Worm (Caenorhabditis elegans): ENCODE data around the gene ulp-2.
A peak's percentile ranks its signal among the peaks of the same experiment; 100 is the strongest.
"Not testable (repeated sequence)": the region's sequence is repeated elsewhere in the genome, so short reads cannot be mapped to it uniquely, and the experiment has no call there.

Gene ulp-2

DNA sequence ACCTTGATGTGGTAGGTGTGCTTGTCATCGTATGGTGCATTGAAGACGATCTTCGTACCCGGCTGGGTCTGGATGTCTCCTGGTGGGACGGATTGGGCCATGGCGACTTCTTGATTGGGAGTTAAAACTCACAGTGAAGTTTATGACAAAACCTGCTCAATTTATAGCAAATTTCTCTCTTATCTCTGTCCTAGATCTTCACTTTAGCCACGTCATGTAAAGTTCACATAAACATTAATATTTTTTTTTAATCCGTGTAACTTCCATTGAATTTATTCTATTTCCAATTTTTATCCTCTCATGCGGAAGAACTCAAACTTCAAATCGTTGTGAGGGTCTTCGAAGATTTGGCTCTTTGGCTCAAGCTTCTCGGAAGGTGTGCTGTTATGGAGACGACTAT lies 43.2 kb downstream of the ulp-2 start, which contains the start of gene msp-31:
TSS of gene msp-31 (minus strand) at position 101 of the 400 bp plus-strand sequence.
- TF ChIP-seq nhr-76 (tag; optimal IDR thresholded peaks at IDR 0.05); nhr-12 (tag; optimal IDR thresholded peaks at IDR 0.05); drap-1 (GFP tag; optimal IDR thresholded peaks at IDR 0.05): not testable (repeated sequence)

DNA sequence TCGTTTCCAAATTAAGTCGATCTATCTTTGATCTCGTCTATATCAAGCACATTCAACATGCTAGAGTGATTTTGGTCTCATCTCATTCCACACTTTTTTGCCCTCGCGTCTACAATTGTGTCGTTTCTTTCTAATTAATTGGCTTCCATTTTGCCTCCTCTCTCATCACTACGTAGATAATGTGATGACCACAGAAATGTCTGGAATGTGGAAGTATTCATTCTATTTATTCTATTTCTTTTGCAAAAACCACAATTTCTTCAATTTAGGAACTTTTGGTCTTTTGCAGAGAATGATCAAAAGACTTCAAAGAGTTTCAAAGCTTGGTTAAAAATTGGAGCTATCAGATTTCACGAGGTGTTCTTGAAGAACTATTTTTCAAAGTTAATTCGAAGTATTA lies 44.1 kb downstream of the ulp-2 start:
- no peak for TF ChIP-seq tbx-8 (GFP tag; optimal IDR thresholded peaks at IDR 0.05)

DNA sequence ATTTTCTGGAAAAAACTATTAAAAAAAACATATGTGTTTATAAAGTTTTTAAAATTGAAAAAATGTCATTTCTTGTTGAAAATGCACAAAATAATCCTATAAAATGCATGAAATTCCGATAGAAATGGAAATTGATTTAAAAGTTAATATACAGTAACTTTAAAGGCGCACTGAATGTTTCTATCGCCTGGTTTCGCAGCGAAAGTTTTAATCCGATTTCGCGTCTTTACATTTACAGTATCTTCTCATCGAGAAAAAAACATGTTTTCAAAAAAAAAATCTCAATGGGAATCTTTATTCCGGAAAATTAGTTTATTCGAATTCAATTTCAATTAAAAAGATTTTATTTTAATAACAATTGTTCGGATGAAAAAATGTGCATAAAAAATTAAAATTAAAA lies 45.5 kb downstream of the ulp-2 start, which contains the start of gene R05F9.11:
TSS of gene R05F9.11 (minus strand) at position 5 of the 400 bp plus-strand sequence.
- TF ChIP-seq elt-1 (tag; optimal IDR thresholded peaks at IDR 0.05; ENCODE audit: borderline replicate concordance, insufficient read depth), result no peak
- TF ChIP-seq ceh-43 (GFP tag; optimal IDR thresholded peaks at IDR 0.05), result no peak
- TF ChIP-seq unc-39 (tag; optimal IDR thresholded peaks at IDR 0.05), result no peak
- TF ChIP-seq unc-120 (tag; optimal IDR thresholded peaks at IDR 0.05; ENCODE audit: poor library complexity, severe bottlenecking), result no peak
- no peak for TF ChIP-seq cnd-1 (tag; optimal IDR thresholded peaks at IDR 0.05)
- TF ChIP-seq unc-62 (GFP tag; optimal IDR thresholded peaks at IDR 0.05), result no peak
- TF ChIP-seq nhr-12 (tag; optimal IDR thresholded peaks at IDR 0.05), result no peak
- no peak for TF ChIP-seq ham-2 (GFP tag; optimal IDR thresholded peaks at IDR 0.05)
- TF ChIP-seq nhr-28 (tag; optimal IDR thresholded peaks at IDR 0.05), result no peak
- TF ChIP-seq hlh-1 (tag; optimal IDR thresholded peaks at IDR 0.05), result no peak
- TF ChIP-seq nhr-2 (tag; optimal IDR thresholded peaks at IDR 0.05), result no peak
- TF ChIP-seq sem-2 (GFP tag; optimal IDR thresholded peaks at IDR 0.05), result no peak
- TF ChIP-seq lin-13 (tag; optimal IDR thresholded peaks at IDR 0.05), result no peak
- no peak for TF ChIP-seq sptf-1 (tag; optimal IDR thresholded peaks at IDR 0.05)

DNA sequence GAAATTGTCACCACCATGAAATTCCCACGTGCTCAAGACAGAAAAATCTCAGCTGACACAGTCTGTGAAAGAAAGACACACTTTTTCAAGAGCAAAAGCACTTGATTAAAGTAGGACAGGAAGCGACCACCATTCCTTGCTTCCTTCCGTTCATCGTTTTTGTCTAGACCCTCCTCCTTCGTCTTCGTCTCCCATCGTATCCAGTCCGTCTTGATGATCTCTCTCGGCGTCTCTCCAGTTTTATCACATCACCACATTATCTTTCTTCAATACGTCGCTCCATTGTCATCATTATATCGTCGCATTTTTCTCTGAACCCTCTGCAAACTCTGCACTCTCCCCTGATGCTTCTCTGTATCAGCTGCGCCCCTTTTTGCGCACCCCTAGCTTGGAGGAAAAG lies 51.5 kb downstream of the ulp-2 start:
- TF ChIP-seq elt-3 (tag; optimal IDR thresholded peaks at IDR 0.05), result no peak
- TF ChIP-seq unc-120 (tag; optimal IDR thresholded peaks at IDR 0.05; ENCODE audit: poor library complexity, severe bottlenecking), result peak; percentile 38
- no peak for TF ChIP-seq sptf-1 (tag; optimal IDR thresholded peaks at IDR 0.05)
- TF ChIP-seq ham-2 (GFP tag; optimal IDR thresholded peaks at IDR 0.05), result peak; percentile 40
- no peak for TF ChIP-seq blmp-1 (tag; optimal IDR thresholded peaks at IDR 0.05)
- peak; percentile 30 for TF ChIP-seq hlh-1 (tag; optimal IDR thresholded peaks at IDR 0.05)
- TF ChIP-seq unc-62 (GFP tag; optimal IDR thresholded peaks at IDR 0.05), result peak; percentile 76

DNA sequence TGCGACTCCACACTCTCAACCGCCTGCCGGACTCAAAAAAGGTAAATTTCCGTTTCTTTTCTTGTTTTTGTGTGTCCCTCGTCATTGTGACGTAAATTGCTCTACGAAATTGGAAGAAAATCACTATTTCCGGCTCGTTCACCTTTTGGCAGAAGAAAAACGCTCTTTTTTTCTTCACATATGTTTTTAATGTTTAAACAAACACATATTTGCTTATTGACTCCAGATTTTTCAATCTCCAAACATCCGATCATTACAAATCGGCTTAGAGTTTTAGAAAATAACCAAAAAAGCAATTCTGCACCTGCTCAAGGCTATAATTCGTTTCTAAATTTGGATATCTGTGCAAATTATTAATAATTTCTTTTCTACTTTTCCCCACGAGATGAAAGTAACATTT lies 53.8 kb downstream of the ulp-2 start:
- TF ChIP-seq nhr-76 (tag; optimal IDR thresholded peaks at IDR 0.05), result no peak
- TF ChIP-seq lsy-2 (tag; optimal IDR thresholded peaks at IDR 0.05), result no peak
- no peak for TF ChIP-seq nhr-12 (tag; optimal IDR thresholded peaks at IDR 0.05)
- no peak for TF ChIP-seq ces-1 (GFP tag; optimal IDR thresholded peaks at IDR 0.05)
- no peak for TF ChIP-seq pha-4 (tag; optimal IDR thresholded peaks at IDR 0.05)
- no peak for TF ChIP-seq cnd-1 (tag; optimal IDR thresholded peaks at IDR 0.05)
- TF ChIP-seq M03D4.4 (tag; optimal IDR thresholded peaks at IDR 0.05), result no peak
